Worm (Caenorhabditis elegans) whole organism, midembryonic: ENCODE data around the gene frm-2.

Experiments used
- T22C8.4 ChIP-seq: fragments of 200-800 bp; sonication (Bioruptor generic); IDR thresholded peaks from 2 replicates; pipeline ENCODE4 v1.3.6; 2022; ENCODE audit warnings: missing genetic modification characterization, missing compliant biosample characterization
- cog-1 ChIP-seq: sonication (generic microtip); optimal IDR thresholded peaks from 2 replicates; lab custom pipeline; 2016; ENCODE audit warnings: missing genetic modification characterization, missing compliant biosample characterization
- flt-1 ChIP-seq: fragments of 200-800 bp; sonication (Bioruptor generic); IDR thresholded peaks from 2 replicates; pipeline ENCODE4 v1.3.6; 2022; ENCODE audit warnings: missing genetic modification characterization, missing compliant biosample characterization
- klf-2 ChIP-seq: fragments of 200-800 bp; sonication (Bioruptor generic); conservative IDR thresholded peaks from 2 replicates; pipeline ENCODE4 v1.3.6; 2022; ENCODE audit warnings: missing genetic modification reagents, missing genetic modification characterization, missing compliant biosample characterization
- med-1 ChIP-seq: sonication (generic microtip); optimal IDR thresholded peaks from 2 replicates; lab custom pipeline; 2017; ENCODE audit warnings: missing genetic modification characterization, mild to moderate bottlenecking, missing compliant biosample characterization, antibody characterized with exemption, missing genetic modification reagents; ENCODE audit not compliant: insufficient read depth
- ref-1 ChIP-seq: fragments of 200-800 bp; sonication (Bioruptor generic); conservative IDR thresholded peaks from 2 replicates; pipeline ENCODE4 v1.3.6; 2022; ENCODE audit warnings: missing genetic modification reagents, missing genetic modification characterization, missing compliant biosample characterization
- tab-1 ChIP-seq: fragments of 200-800 bp; sonication (Bioruptor generic); IDR thresholded peaks from 2 replicates; pipeline ENCODE4 v1.3.6; 2022; ENCODE audit warnings: missing genetic modification characterization, missing compliant biosample characterization
- ztf-23 ChIP-seq: fragments of 200-800 bp; sonication (Bioruptor generic); IDR thresholded peaks from 2 replicates; pipeline ENCODE4 v1.3.6; 2022; ENCODE audit warnings: missing genetic modification reagents, missing genetic modification characterization, missing compliant biosample characterization
- ztf-29 ChIP-seq: fragments of 200-800 bp; sonication (Bioruptor generic); IDR thresholded peaks from 2 replicates; pipeline ENCODE4 v1.3.6; 2022; ENCODE audit warnings: missing genetic modification reagents, missing genetic modification characterization, missing compliant biosample characterization

The frm-2 gene

DNA sequence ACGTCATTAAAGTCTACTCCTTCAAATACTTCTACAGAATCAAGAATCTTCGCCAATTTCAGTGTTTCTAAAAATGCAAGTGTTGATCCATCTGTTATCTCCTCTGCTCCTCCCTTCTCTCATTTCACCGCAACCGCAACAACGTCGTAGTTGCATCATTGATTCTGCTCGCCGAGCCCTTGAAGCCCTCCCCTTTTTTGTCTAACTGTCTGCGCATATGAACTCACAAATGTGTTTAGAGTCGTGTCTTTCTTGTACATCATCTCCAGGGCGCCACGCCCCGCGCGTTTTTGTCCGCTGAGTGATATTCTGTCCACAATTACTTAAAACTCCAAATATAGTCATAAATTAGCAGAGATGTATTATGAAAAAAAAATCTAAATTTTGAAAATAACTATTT, 6.1 kb upstream of the frm-2 start:
- TF ChIP-seq ref-1 (GFP tag; lab: Robert Waterston, UW) (no peak), T22C8.4 (GFP tag; lab: Robert Waterston, UW) (no peak), cog-1 (tag; lab: Kevin White, UChicago) (no peak), klf-2 (GFP tag; lab: Robert Waterston, UW) (no peak), tab-1 (no peak), ztf-23 (no peak), flt-1 (GFP tag; lab: Robert Waterston, UW) (no peak), med-1 (no peak), ztf-29 (GFP tag; lab: Robert Waterston, UW) (no peak)

DNA sequence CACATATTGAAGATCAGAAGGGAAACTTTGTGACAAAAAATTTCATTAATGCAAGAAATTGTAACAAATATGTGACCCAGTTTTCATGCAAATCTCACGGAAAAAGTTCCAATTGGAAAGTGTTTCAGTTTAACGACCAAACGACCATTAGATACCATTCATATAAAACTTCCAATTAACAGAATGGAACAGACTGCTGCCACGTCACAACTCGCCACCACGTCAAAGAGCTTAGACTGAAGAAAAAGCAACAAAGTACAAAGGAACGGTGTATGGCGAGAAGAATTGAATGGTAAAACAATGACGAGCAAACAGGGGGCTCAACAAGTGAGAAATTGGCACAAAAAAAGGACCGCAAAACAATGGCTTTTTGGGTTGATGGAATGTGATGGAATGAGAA, 3.4 kb upstream of the frm-2 start, which contains the start of gene T04C9.3:
Gene T04C9.3, plus strand, starts transcription at position 301 of the 400 bp plus-strand sequence.
- TF ChIP-seq ztf-23: no peak
- TF ChIP-seq cog-1 (tag; lab: Kevin White, UChicago): no peak
- TF ChIP-seq klf-2 (GFP tag; lab: Robert Waterston, UW): no peak
- TF ChIP-seq med-1: no peak
- TF ChIP-seq T22C8.4 (GFP tag; lab: Robert Waterston, UW): no peak
- no peak for TF ChIP-seq ref-1 (GFP tag; lab: Robert Waterston, UW)
- no peak for TF ChIP-seq ztf-29 (GFP tag; lab: Robert Waterston, UW)
- TF ChIP-seq tab-1: no peak
- no peak for TF ChIP-seq flt-1 (GFP tag; lab: Robert Waterston, UW)

DNA sequence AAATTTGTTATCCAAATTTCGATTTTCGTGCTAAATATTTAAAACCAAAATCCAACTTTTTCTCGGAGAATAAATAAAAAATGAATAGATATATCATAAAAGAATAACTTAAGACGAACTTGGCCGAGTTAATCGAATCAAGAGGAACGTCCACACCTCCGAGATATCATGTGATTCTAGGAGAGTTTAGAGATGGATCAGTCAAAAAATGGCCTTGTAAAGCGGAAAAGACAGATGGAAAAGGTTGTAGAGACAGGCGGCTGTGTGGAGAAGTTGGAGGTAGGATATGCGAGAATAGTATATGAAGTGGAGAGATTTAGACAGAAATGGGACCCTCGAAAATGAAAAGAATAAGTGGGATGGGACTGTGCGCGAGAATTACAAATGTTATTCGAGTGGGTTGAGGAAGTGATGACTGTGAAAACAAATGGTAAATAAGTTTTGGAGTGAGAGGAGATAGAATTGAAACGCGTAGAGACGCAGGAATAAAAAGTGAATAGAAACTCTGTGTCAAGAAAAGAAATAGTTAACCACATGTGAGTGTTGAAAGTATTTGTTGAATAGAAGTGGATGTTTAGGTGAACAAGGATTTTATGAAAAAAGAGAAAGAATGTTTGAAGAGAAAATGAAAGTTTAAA, 946 bp upstream of the frm-2 start:
- no peak for TF ChIP-seq ztf-29 (GFP tag; lab: Robert Waterston, UW)
- no peak for TF ChIP-seq ref-1 (GFP tag; lab: Robert Waterston, UW)
- no peak for TF ChIP-seq flt-1 (GFP tag; lab: Robert Waterston, UW)
- TF ChIP-seq cog-1 (tag; lab: Kevin White, UChicago): no peak
- TF ChIP-seq tab-1: no peak
- no peak for TF ChIP-seq med-1
- no peak for TF ChIP-seq T22C8.4 (GFP tag; lab: Robert Waterston, UW)

DNA sequence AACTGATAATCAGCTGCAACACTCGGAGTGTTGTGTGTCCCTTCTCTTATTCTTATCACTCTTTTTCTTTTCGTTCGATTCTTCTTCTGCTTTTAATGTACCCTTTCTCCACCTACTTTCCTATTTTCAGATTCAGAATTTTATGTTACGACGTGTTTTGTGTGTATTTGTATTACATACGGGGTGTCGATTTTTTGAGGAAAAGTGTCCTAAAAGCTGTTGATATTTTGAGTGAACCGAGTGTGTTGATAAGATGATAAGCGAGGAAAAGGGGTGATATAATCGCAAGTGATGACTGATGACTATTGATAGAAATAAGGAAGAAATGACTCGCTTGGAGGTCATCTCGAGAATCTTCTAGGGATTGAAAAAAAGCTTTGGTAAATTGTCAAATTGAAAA, 519 bp downstream of the frm-2 start:
- TF ChIP-seq ref-1 (GFP tag; lab: Robert Waterston, UW): no peak
- no peak for TF ChIP-seq med-1
- no peak for TF ChIP-seq flt-1 (GFP tag; lab: Robert Waterston, UW)
- TF ChIP-seq T22C8.4 (GFP tag; lab: Robert Waterston, UW): no peak
- no peak for TF ChIP-seq ztf-23
- no peak for TF ChIP-seq tab-1

DNA sequence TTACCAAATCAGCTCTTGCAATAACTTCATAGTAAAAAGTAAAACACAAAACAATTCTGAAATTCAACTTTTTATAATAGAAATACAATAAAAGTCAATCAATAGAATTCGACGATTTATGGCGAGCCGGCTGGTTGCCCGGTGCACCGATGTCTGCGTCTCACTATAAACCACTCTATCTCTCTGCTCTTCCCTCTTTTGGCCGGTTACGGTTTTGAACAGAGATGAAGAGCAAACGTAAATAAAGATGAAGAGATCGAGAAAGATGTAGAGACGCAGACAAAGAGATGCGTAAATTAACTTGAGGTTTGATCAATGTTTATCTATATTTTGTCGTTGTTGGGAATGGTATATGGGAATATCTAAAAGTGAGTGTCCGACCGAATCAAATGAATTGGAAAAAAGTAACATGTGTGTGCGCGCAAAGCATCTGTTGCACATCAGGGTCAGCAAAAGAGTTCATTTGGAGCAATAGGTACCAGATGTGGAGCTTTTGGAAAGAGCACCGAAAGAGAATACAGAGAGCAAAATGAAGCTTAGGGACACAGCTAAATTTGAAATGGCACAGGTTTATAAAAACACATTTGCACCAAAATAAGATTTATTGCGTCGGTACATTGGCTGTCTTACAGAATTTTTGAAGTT, 1.5 kb downstream of the frm-2 start:
- TF ChIP-seq T22C8.4 (GFP tag; lab: Robert Waterston, UW): no peak
- TF ChIP-seq ztf-23: no peak
- no peak for TF ChIP-seq flt-1 (GFP tag; lab: Robert Waterston, UW)
- no peak for TF ChIP-seq tab-1
- no peak for TF ChIP-seq klf-2 (GFP tag; lab: Robert Waterston, UW)
- TF ChIP-seq cog-1 (tag; lab: Kevin White, UChicago): no peak
- no peak for TF ChIP-seq med-1
- no peak for TF ChIP-seq ref-1 (GFP tag; lab: Robert Waterston, UW)

DNA sequence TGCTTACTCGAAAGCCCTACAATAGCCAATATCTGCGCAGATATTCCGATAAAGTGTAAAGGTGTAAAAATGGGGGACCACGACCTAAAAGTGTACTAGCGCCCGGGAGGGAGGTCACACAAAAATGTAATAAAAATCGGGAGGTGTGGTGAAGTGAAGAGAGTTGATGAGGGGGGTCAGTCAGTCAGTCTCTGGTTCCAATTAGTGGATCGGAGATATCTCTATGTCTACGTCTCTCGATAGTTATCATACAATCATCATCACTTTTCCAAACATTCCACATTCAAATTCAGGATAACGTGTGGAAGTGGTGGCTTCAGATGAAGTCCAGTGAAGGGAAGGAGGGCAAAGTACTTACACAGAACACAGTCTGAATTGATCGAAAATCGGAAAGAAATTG, 5.9 kb downstream of the frm-2 start:
- TF ChIP-seq cog-1 (tag; lab: Kevin White, UChicago) (no peak), ref-1 (GFP tag; lab: Robert Waterston, UW) (no peak), med-1 (no peak)

DNA sequence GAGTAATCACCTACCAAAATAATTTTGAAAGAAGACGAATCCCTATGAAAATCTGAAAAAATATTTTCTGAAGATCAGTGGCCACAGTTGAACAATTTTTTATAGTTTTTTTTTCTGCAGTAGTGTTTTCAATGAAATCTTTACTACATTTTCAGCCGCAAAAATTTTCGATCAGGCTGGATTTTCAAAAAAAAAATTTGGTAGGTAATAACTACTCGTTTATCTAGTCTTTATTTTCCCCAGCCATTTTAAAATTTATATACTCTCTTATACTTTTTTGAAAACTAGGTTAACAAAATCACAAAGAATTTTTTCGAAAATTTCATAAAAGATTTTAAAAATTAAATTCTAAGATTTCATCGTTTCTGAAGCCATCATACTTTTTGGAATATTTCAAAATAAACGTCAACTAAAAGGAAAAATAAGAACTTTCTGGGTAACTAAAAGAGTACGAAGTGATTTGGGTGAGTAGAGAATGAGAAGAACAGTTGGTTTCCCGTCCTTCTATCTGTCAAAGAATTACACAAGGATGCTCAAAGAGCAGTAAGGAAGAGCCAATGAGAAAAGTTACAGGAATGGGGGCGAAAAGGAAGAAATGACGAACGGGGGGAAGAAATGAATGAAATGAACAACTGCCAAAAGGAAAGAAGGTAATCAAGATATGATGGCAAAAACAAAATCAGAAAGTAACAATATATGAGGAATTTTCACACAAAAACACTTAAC, 6.8 kb downstream of the frm-2 start, which contains the start of gene mlp-1:
Gene mlp-1, minus strand, starts transcription at position 51 of the 726 bp plus-strand sequence.
- TF ChIP-seq T22C8.4 (GFP tag; lab: Robert Waterston, UW) (no peak), klf-2 (GFP tag; lab: Robert Waterston, UW) (no peak), ztf-29 (GFP tag; lab: Robert Waterston, UW) (no peak), med-1 (no peak), ztf-23 (no peak), tab-1 (no peak), cog-1 (tag; lab: Kevin White, UChicago) (no peak), ref-1 (GFP tag; lab: Robert Waterston, UW) (no peak), flt-1 (GFP tag; lab: Robert Waterston, UW) (no peak)

DNA sequence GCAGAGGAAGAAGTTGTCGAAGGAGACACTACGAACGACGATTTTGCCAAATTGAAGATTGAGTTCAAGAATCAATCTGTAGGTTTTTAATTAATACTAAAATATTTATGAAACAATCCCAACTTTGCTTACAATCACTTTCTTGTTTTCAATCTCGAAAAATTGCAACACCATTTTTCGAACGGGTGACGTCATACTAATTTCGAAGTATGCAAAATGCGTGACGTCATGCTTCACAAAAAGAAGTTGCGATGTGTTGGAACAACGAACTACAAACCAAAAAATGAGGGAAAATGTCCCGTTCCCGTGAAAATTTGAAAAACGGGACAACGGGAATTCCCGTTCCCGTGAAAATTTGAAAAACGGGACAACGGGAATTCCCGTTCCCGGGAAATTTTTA, 14.3 kb downstream of the frm-2 start:
- TF ChIP-seq med-1: no peak
- no peak for TF ChIP-seq tab-1
- TF ChIP-seq cog-1 (tag; lab: Kevin White, UChicago): no peak

DNA sequence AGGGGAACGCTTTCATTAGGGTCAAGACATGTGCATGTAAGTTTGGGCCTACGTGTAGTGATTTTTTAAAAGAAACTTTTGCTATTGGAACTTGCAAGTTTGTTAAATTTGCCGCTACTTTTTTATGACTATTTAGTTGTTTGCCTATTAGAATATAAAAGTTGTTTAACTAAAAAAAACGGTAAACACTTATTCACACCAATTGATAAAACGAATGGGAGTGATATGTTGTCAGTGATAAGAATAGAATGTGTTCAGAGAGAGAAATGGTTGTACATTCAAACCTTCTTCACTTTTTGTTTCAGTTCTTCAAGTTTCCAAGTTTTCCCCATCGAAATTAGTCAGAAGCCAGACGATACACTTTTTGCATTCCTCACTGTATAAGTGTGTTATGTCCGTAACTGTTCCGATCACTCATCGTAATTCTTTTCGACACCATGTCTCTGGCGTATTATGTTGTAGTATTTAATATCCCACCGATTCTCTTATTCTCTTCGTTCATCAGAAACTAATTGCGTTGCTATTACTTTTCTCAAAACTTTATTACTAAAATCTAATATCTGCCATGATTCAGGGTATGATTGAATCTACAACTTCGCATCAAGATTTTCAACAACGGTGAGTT, 16.0 kb downstream of the frm-2 start, which contains the start of gene dct-6:
Gene dct-6, plus strand, starts transcription at position 575 of the 625 bp plus-strand sequence.
- TF ChIP-seq tab-1 (no peak), ref-1 (GFP tag; lab: Robert Waterston, UW) (no peak), klf-2 (GFP tag; lab: Robert Waterston, UW) (no peak), ztf-23 (no peak), flt-1 (GFP tag; lab: Robert Waterston, UW) (no peak), ztf-29 (GFP tag; lab: Robert Waterston, UW) (no peak), med-1 (no peak), cog-1 (tag; lab: Kevin White, UChicago) (no peak), T22C8.4 (GFP tag; lab: Robert Waterston, UW) (no peak)
